Fruit fly (Drosophila melanogaster): Measurements from ENCODE around the gene CG34456.

Gene CG34456

dm6 chr3L:9370907-9371365 is 9.0 kb downstream of the CG34456 start, which contains the start of gene Fdx1 (continued):
- no peak for TF ChIP-seq tna (GFP tag; IDR thresholded peaks at IDR 0.05; ENCODE audit: partially characterized antibody)
- TF ChIP-seq CG3163 (GFP tag; optimal IDR thresholded peaks at IDR 0.05): no peak
- TF ChIP-seq NK7.1 (GFP tag; optimal IDR thresholded peaks at IDR 0.05): no peak
- TF ChIP-seq nerfin-2 (GFP tag; IDR thresholded peaks at IDR 0.05; ENCODE audit: partially characterized antibody): no peak
- peak; percentile 70 for TF ChIP-seq CG13424 (tag; optimal IDR thresholded peaks at IDR 0.05)
- TF ChIP-seq CG8388 (GFP tag; optimal IDR thresholded peaks at IDR 0.05): peak; percentile 40
- no peak for TF ChIP-seq C15 (GFP tag; IDR thresholded peaks at IDR 0.05)
- peak; percentile 31; the same call in 1 of the 2 replicates for TF ChIP-seq CG6272 (GFP tag; IDR thresholded peaks at IDR 0.05)
- no peak for TF ChIP-seq vfl (GFP tag; optimal IDR thresholded peaks at IDR 0.05)
- no peak for TF ChIP-seq lov (optimal IDR thresholded peaks at IDR 0.05)
- TF ChIP-seq lov (GFP tag; IDR thresholded peaks at IDR 0.05): no peak
- TF ChIP-seq Dll (GFP tag; IDR thresholded peaks at IDR 0.05; ENCODE audit: partially characterized antibody): peak; percentile 80
- TF ChIP-seq bcd (GFP tag; optimal IDR thresholded peaks at IDR 0.05): no peak
- no peak for TF ChIP-seq dan (GFP tag; IDR thresholded peaks at IDR 0.05)
- peak; percentile 52 for TF ChIP-seq CG31441 (GFP tag; IDR thresholded peaks at IDR 0.05)
- no peak for TF ChIP-seq tap (tag; optimal IDR thresholded peaks at IDR 0.05)
- peak; percentile 35 for TF ChIP-seq az2 (GFP tag; optimal IDR thresholded peaks at IDR 0.05)
- 0 out of 3 replicates have a peak, but pooled peaks have one; percentile 22 for TF ChIP-seq CG11695 (GFP tag; IDR thresholded peaks at IDR 0.05)
- TF ChIP-seq pnt (GFP tag; optimal IDR thresholded peaks at IDR 0.05): no peak
- TF ChIP-seq CG11504 (tag; optimal IDR thresholded peaks at IDR 0.05): no peak
- TF ChIP-seq CG3726 (GFP tag; IDR thresholded peaks at IDR 0.05): no peak
- peak; percentile 1 for TF ChIP-seq YL-1 (GFP tag; optimal IDR thresholded peaks at IDR 0.05)
- TF ChIP-seq trh (GFP tag; optimal IDR thresholded peaks at IDR 0.05): no peak
- no peak for TF ChIP-seq kni (GFP tag; optimal IDR thresholded peaks at IDR 0.05)
- peak; percentile 84 for TF ChIP-seq row (GFP tag; IDR thresholded peaks at IDR 0.05)
- peak; percentile 21 for TF ChIP-seq CG18764 (GFP tag; optimal IDR thresholded peaks at IDR 0.05)
- no peak for TF ChIP-seq CG6854 (GFP tag; optimal IDR thresholded peaks at IDR 0.05)
- no peak for TF ChIP-seq CG6254 (GFP tag; optimal IDR thresholded peaks at IDR 0.05)
- peak; percentile 32 for TF ChIP-seq exex (tag; optimal IDR thresholded peaks at IDR 0.05)
- TF ChIP-seq MBD-R2 (GFP tag; IDR thresholded peaks at IDR 0.05): peak; percentile 70
- no peak for TF ChIP-seq CkIIα-i1 (GFP tag; IDR thresholded peaks at IDR 0.05)
- TF ChIP-seq CG17361 (GFP tag; IDR thresholded peaks at IDR 0.05): 0 out of 3 replicates have a peak, but pooled peaks have one; percentile 48
- peak; percentile 32 for TF ChIP-seq CG7839 (tag; optimal IDR thresholded peaks at IDR 0.05)
- no peak for TF ChIP-seq CG17359 (tag; optimal IDR thresholded peaks at IDR 0.05)
- no peak for TF ChIP-seq CG11093 (GFP tag; IDR thresholded peaks at IDR 0.05)
- peak; percentile 53 for TF ChIP-seq CG15269 (tag; optimal IDR thresholded peaks at IDR 0.05)
- TF ChIP-seq BEAF-32 (GFP tag; optimal IDR thresholded peaks at IDR 0.05): peak; percentile 65
- TF ChIP-seq gcm (GFP tag; optimal IDR thresholded peaks at IDR 0.05): peak; percentile 22
- peak; percentile 53; the same call in 2 of the 3 replicates for TF ChIP-seq CG16813 (GFP tag; IDR thresholded peaks at IDR 0.05; ENCODE audit: partially characterized antibody)
- no peak for TF ChIP-seq peb (GFP tag; IDR thresholded peaks at IDR 0.05)
- peak; percentile 51 for TF ChIP-seq Fer3 (tag; optimal IDR thresholded peaks at IDR 0.05)
- TF ChIP-seq tio (GFP tag; optimal IDR thresholded peaks at IDR 0.05): no peak
- no peak for TF ChIP-seq Poxn (GFP tag; IDR thresholded peaks at IDR 0.05)
- TF ChIP-seq Xbp1 (GFP tag; optimal IDR thresholded peaks at IDR 0.05): peak; percentile 34
- no peak for TF ChIP-seq CG8089 (GFP tag; optimal IDR thresholded peaks at IDR 0.05)
- no peak for TF ChIP-seq CG11560 (tag; IDR thresholded peaks at IDR 0.05)
- no peak for TF ChIP-seq cg (GFP tag; optimal IDR thresholded peaks at IDR 0.05)
- no peak for TF ChIP-seq Side (GFP tag; optimal IDR thresholded peaks at IDR 0.05)
- no peak for TF ChIP-seq jing (GFP tag; optimal IDR thresholded peaks at IDR 0.05)
- TF ChIP-seq bsh (GFP tag; optimal IDR thresholded peaks at IDR 0.05): peak in 1 of 2 experiments; percentile 50
- peak; percentile 34 for TF ChIP-seq trem (tag; optimal IDR thresholded peaks at IDR 0.05)

Measured in whole organism, embryonic.